Fruit fly (Drosophila melanogaster): ENCODE data around the gene CG11349.

The CG11349 gene

dm6 chr3L:4461454-4462045, 11.3 kb upstream of the CG11349 start, which contains the start of gene CG15023 (continued):
- TF ChIP-seq CoRest (tag; optimal IDR thresholded peaks at IDR 0.05) (peak; percentile 35), HmgZ (tag; optimal IDR thresholded peaks at IDR 0.05) (no peak), CG1832 (GFP tag; optimal IDR thresholded peaks at IDR 0.05) (no peak), BEAF-32 (GFP tag; optimal IDR thresholded peaks at IDR 0.05) (no peak), nerfin-2 (GFP tag; IDR thresholded peaks at IDR 0.05; ENCODE audit: partially characterized antibody) (no peak), bigmax (GFP tag; optimal IDR thresholded peaks at IDR 0.05) (no peak), dmrt99B (tag; optimal IDR thresholded peaks at IDR 0.05) (peak; percentile 34), CG15479 (GFP tag; optimal IDR thresholded peaks at IDR 0.05) (no peak), chm (GFP tag; IDR thresholded peaks at IDR 0.05) (no peak), CG1792 (GFP tag; optimal IDR thresholded peaks at IDR 0.05) (no peak), D (optimal IDR thresholded peaks at IDR 0.05) (no peak), D (GFP tag; optimal IDR thresholded peaks at IDR 0.05) (no peak), Poxn (GFP tag; IDR thresholded peaks at IDR 0.05) (no peak), HLH54F (GFP tag; optimal IDR thresholded peaks at IDR 0.05) (no peak), so (GFP tag; IDR thresholded peaks at IDR 0.05) (no peak; the same call in 2 of the 3 replicates), seq (GFP tag; IDR thresholded peaks at IDR 0.05) (no peak), gcm2 (GFP tag; optimal IDR thresholded peaks at IDR 0.05) (no peak), sd (tag; optimal IDR thresholded peaks at IDR 0.05) (peak; percentile 20), CG1024 (GFP tag; IDR thresholded peaks at IDR 0.05) (no peak), CG11504 (tag; optimal IDR thresholded peaks at IDR 0.05) (peak; percentile 52), sob (GFP tag; IDR thresholded peaks at IDR 0.05) (0 out of 2 replicates have a peak, but pooled peaks have one; percentile 19), tll (GFP tag; optimal IDR thresholded peaks at IDR 0.05) (no peak), Sry-β (GFP tag; optimal IDR thresholded peaks at IDR 0.05) (no peak), CG6254 (GFP tag; optimal IDR thresholded peaks at IDR 0.05) (no peak), Kr (GFP tag; optimal IDR thresholded peaks at IDR 0.05) (no peak), CG13624 (GFP tag; optimal IDR thresholded peaks at IDR 0.05) (no peak), ac (GFP tag; optimal IDR thresholded peaks at IDR 0.05) (no peak)

dm6 chr3L:4463773-4464301, 9.0 kb upstream of the CG11349 start, which contains the start of gene CG15024:
CG15024 (minus strand) TSS chr3L:4463823.
- TF ChIP-seq HLH4C (GFP tag; IDR thresholded peaks at IDR 0.05; ENCODE audit: partially characterized antibody) (no peak), mirr (GFP tag; optimal IDR thresholded peaks at IDR 0.05) (peak; percentile 6), CG12769 (tag; optimal IDR thresholded peaks at IDR 0.05) (peak; percentile 1), Dfd (GFP tag; optimal IDR thresholded peaks at IDR 0.05) (no peak), Gsc (GFP tag; IDR thresholded peaks at IDR 0.05) (no peak), ara (GFP tag; IDR thresholded peaks at IDR 0.05) (no peak), Abd-B (GFP tag; optimal IDR thresholded peaks at IDR 0.05) (no peak), sens (GFP tag) (peak; percentile 38), gcm2 (GFP tag; optimal IDR thresholded peaks at IDR 0.05) (no peak), z (GFP tag; IDR thresholded peaks at IDR 0.05) (no peak), CG16815 (GFP tag; optimal IDR thresholded peaks at IDR 0.05) (no peak), chif (GFP tag; optimal IDR thresholded peaks at IDR 0.05) (no peak), Atf6 (GFP tag; IDR thresholded peaks at IDR 0.05) (no peak), Nf-YB (GFP tag; optimal IDR thresholded peaks at IDR 0.05) (no peak), CG8290 (GFP tag; optimal IDR thresholded peaks at IDR 0.05) (no peak), CG8290 (tag; optimal IDR thresholded peaks at IDR 0.05) (peak in 1 of 2 experiments; percentile 24), CG5953 (GFP tag; IDR thresholded peaks at IDR 0.05) (no peak), CG13123 (GFP tag; optimal IDR thresholded peaks at IDR 0.05) (no peak), wdn (GFP tag; IDR thresholded peaks at IDR 0.05) (no peak), CG11504 (tag; optimal IDR thresholded peaks at IDR 0.05) (no peak), CG4328 (GFP tag; optimal IDR thresholded peaks at IDR 0.05) (no peak), en (GFP tag; optimal IDR thresholded peaks at IDR 0.05) (no peak), CG12744 (GFP tag; optimal IDR thresholded peaks at IDR 0.05) (no peak), Atf3 (GFP tag; optimal IDR thresholded peaks at IDR 0.05) (no peak), CG14710 (tag; optimal IDR thresholded peaks at IDR 0.05) (no peak), Hey (tag; optimal IDR thresholded peaks at IDR 0.05) (no peak)
